Worm (Caenorhabditis elegans) whole organism, young adult: ENCODE data around the gene dpy-2.

Experiments
- C17E4.6 ChIP-seq: fragments of 200-800 bp; sonication (Bioruptor generic); IDR thresholded peaks from 2 replicates; pipeline ENCODE4 v1.3.6; 2022; ENCODE audit warnings: missing genetic modification reagents, missing genetic modification characterization, missing compliant biosample characterization
- D2030.7 ChIP-seq: fragments of 200-800 bp; sonication (Bioruptor generic); IDR thresholded peaks from 2 replicates; pipeline ENCODE4 v1.3.6; 2022; ENCODE audit warnings: missing genetic modification reagents, missing genetic modification characterization, missing compliant biosample characterization
- F55B11.4 ChIP-seq: sonication (generic microtip); optimal IDR thresholded peaks from 2 replicates; lab custom pipeline; 2016; ENCODE audit warnings: missing compliant biosample characterization, missing genetic modification characterization, borderline replicate concordance; ENCODE audit not compliant: insufficient read depth
- Y53F4B.3 ChIP-seq: fragments of 200-800 bp; sonication (Bioruptor generic); IDR thresholded peaks from 2 replicates; pipeline ENCODE4 v1.3.6; 2022; ENCODE audit warnings: missing genetic modification reagents, missing genetic modification characterization, missing compliant biosample characterization
- Y53G8AR.9 ChIP-seq: fragments of 200-800 bp; sonication (Bioruptor generic); conservative IDR thresholded peaks from 2 replicates; pipeline ENCODE4 v1.3.6; 2022; ENCODE audit warnings: missing genetic modification reagents, missing genetic modification characterization, missing compliant biosample characterization
- ZK185.1 ChIP-seq: sonication (generic microtip); optimal IDR thresholded peaks from 2 replicates; lab custom pipeline; 2016; ENCODE audit warnings: mild to moderate bottlenecking, missing genetic modification characterization, missing compliant biosample characterization; ENCODE audit not compliant: poor library complexity, severe bottlenecking
- akir-1 ChIP-seq: fragments of 200-800 bp; sonication (Bioruptor generic); optimal IDR thresholded peaks from 2 replicates; lab custom pipeline; 2018; ENCODE audit warnings: mild to moderate bottlenecking, missing genetic modification characterization, moderate library complexity, missing compliant biosample characterization
- ama-1 ChIP-seq, 3 experiments: fragments of 150-350 bp in 1 of 3; sonication (generic microtip) in 2 of 3; optimal IDR thresholded peaks; 2 replicates each; lab custom pipeline; 2014 to 2018; ENCODE audit warnings: missing biosample characterization in 2 of 3, missing genetic modification characterization in 2 of 3, missing genetic modification reagents in 2 of 3
- aptf-3 ChIP-seq: fragments of 200-800 bp; sonication (Bioruptor generic); IDR thresholded peaks from 2 replicates; pipeline ENCODE4 v1.3.6; 2022; ENCODE audit warnings: missing genetic modification characterization, missing compliant biosample characterization
- attf-3 ChIP-seq: fragments of 200-800 bp; sonication (Bioruptor generic); conservative IDR thresholded peaks from 2 replicates; pipeline ENCODE4 v1.3.6; 2022; ENCODE audit warnings: missing genetic modification reagents, missing genetic modification characterization, missing compliant biosample characterization
- bed-1 ChIP-seq: fragments of 200-800 bp; sonication (Bioruptor generic); IDR thresholded peaks from 2 replicates; pipeline ENCODE4 v1.3.6; 2022; ENCODE audit warnings: missing genetic modification reagents, missing genetic modification characterization, missing compliant biosample characterization
- bed-2 ChIP-seq: fragments of 200-800 bp; sonication (Bioruptor generic); IDR thresholded peaks from 2 replicates; pipeline ENCODE4 v1.3.6; 2022; ENCODE audit warnings: missing genetic modification reagents, missing genetic modification characterization, missing compliant biosample characterization
- cebp-1 ChIP-seq, 2 experiments: fragments of 200-800 bp in 1 of 2; sonication (Bioruptor generic) in 1 of 2; sonication (generic microtip) in 1 of 2; IDR thresholded peaks in 1 of 2; optimal IDR thresholded peaks in 1 of 2; 2 replicates each; pipeline versions ENCODE4 v1.3.6 to Lab custom; 2017 to 2022; ENCODE audit warnings: missing compliant biosample characterization in 2 of 2, missing genetic modification characterization in 2 of 2, mild to moderate bottlenecking in 1 of 2, missing genetic modification reagents in 1 of 2, moderate library complexity in 1 of 2
- cebp-2 ChIP-seq: fragments of 200-800 bp; sonication (Bioruptor generic); IDR thresholded peaks from 2 replicates; pipeline ENCODE4 v1.3.6; 2022; ENCODE audit warnings: missing genetic modification characterization, missing compliant biosample characterization
- ceh-40 ChIP-seq: fragments of 200-800 bp; sonication (Bioruptor generic); IDR thresholded peaks from 2 replicates; pipeline ENCODE4 v1.3.6; 2022; ENCODE audit warnings: missing genetic modification characterization, missing compliant biosample characterization
- ceh-79 ChIP-seq: sonication (generic microtip); optimal IDR thresholded peaks from 2 replicates; lab custom pipeline; 2017; ENCODE audit warnings: mild to moderate bottlenecking, missing genetic modification characterization, missing compliant biosample characterization
- dox-1 ChIP-seq: fragments of 200-800 bp; sonication (Bioruptor generic); IDR thresholded peaks from 2 replicates; pipeline ENCODE4 v1.3.6; 2022; ENCODE audit warnings: missing genetic modification reagents, missing genetic modification characterization, missing compliant biosample characterization
- efl-1 ChIP-seq: fragments of 150-350 bp; optimal IDR thresholded peaks from 2 replicates; lab custom pipeline; 2014; ENCODE audit warnings: missing biosample characterization, missing genetic modification reagents, missing genetic modification characterization
- egl-18 ChIP-seq: fragments of 200-800 bp; sonication (Bioruptor generic); IDR thresholded peaks from 2 replicates; pipeline ENCODE4 v1.3.6; 2022; ENCODE audit warnings: missing genetic modification reagents, missing genetic modification characterization, missing compliant biosample characterization
- fkh-3 ChIP-seq: sonication (generic microtip); optimal IDR thresholded peaks from 2 replicates; lab custom pipeline; 2016; ENCODE audit warnings: mild to moderate bottlenecking, missing genetic modification characterization, missing compliant biosample characterization
- hlh-26 ChIP-seq: fragments of 200-800 bp; sonication (Bioruptor generic); conservative IDR thresholded peaks from 2 replicates; pipeline ENCODE4 v1.3.6; 2022; ENCODE audit warnings: missing genetic modification reagents, missing genetic modification characterization, missing compliant biosample characterization
- hmg-20 ChIP-seq: fragments of 200-800 bp; sonication (Bioruptor generic); IDR thresholded peaks from 2 replicates; pipeline ENCODE4 v1.3.6; 2022; ENCODE audit warnings: missing genetic modification reagents, missing genetic modification characterization, missing compliant biosample characterization
- hsf-1 ChIP-seq: fragments of 200-800 bp; sonication (Bioruptor generic); IDR thresholded peaks from 2 replicates; pipeline ENCODE4 v1.3.6; 2022; ENCODE audit warnings: missing genetic modification reagents, missing genetic modification characterization, missing compliant biosample characterization
- lag-1 ChIP-seq: fragments of 200-800 bp; sonication (Bioruptor generic); IDR thresholded peaks from 2 replicates; pipeline ENCODE4 v1.3.6; 2022; ENCODE audit warnings: missing genetic modification reagents, missing genetic modification characterization, missing compliant biosample characterization
- lin-40 ChIP-seq: sonication (generic microtip); optimal IDR thresholded peaks from 2 replicates; lab custom pipeline; 2016; ENCODE audit warnings: missing genetic modification characterization, mild to moderate bottlenecking, missing compliant biosample characterization, missing genotype, missing genetic modification reagents
- lir-1 ChIP-seq: fragments of 200-800 bp; sonication (Bioruptor generic); conservative IDR thresholded peaks from 2 replicates; pipeline ENCODE4 v1.3.6; 2022; ENCODE audit warnings: missing genetic modification reagents, missing genetic modification characterization, missing compliant biosample characterization
- lsy-27 ChIP-seq: sonication (generic microtip); optimal IDR thresholded peaks from 2 replicates; lab custom pipeline; 2017; ENCODE audit warnings: missing genetic modification characterization, mild to moderate bottlenecking, missing compliant biosample characterization, antibody characterized with exemption, missing genotype, borderline replicate concordance; ENCODE audit not compliant: insufficient read depth
- madf-3 ChIP-seq: fragments of 200-800 bp; sonication (Bioruptor generic); IDR thresholded peaks from 2 replicates; pipeline ENCODE4 v1.3.6; 2022; ENCODE audit warnings: missing genetic modification reagents, missing genetic modification characterization, missing compliant biosample characterization
- madf-6 ChIP-seq: fragments of 200-800 bp; sonication (Bioruptor generic); IDR thresholded peaks from 2 replicates; pipeline ENCODE4 v1.3.6; 2022; ENCODE audit warnings: missing genetic modification reagents, missing genetic modification characterization, missing compliant biosample characterization
- madf-8 ChIP-seq: fragments of 200-800 bp; sonication (Bioruptor generic); conservative IDR thresholded peaks from 2 replicates; pipeline ENCODE4 v1.3.6; 2022; ENCODE audit warnings: missing genetic modification reagents, missing genetic modification characterization, missing compliant biosample characterization
- mcd-1 ChIP-seq: fragments of 200-800 bp; sonication (Bioruptor generic); IDR thresholded peaks from 2 replicates; pipeline ENCODE4 v1.3.6; 2022; ENCODE audit warnings: missing genetic modification reagents, missing genetic modification characterization, missing compliant biosample characterization
- mxl-1 ChIP-seq: sonication (generic microtip); optimal IDR thresholded peaks from 2 replicates; lab custom pipeline; 2016; ENCODE audit warnings: missing genetic modification characterization, missing compliant biosample characterization
- nfya-1 ChIP-seq: sonication (generic microtip); optimal IDR thresholded peaks from 2 replicates; lab custom pipeline; 2017; ENCODE audit warnings: antibody characterized with exemption, missing compliant biosample characterization, missing genetic modification characterization, borderline replicate concordance; ENCODE audit not compliant: insufficient read depth
- nhr-120 ChIP-seq: fragments of 200-800 bp; sonication (Bioruptor generic); IDR thresholded peaks from 2 replicates; pipeline ENCODE4 v1.3.6; 2022; ENCODE audit warnings: missing genetic modification characterization, missing compliant biosample characterization
- nhr-80 ChIP-seq: sonication (generic microtip); optimal IDR thresholded peaks from 2 replicates; lab custom pipeline; 2016; ENCODE audit warnings: missing genetic modification characterization, missing compliant biosample characterization
- rpc-1 ChIP-seq, 2 experiments: fragments of 150-350 bp in 1 of 2; sonication (generic microtip) in 1 of 2; optimal IDR thresholded peaks; 2 replicates each; lab custom pipeline; 2014 to 2018; ENCODE audit warnings: missing biosample characterization in 1 of 2, missing genetic modification characterization in 1 of 2, missing genetic modification reagents in 1 of 2, missing genotype in 1 of 2
- zfh-2 ChIP-seq: fragments of 200-800 bp; sonication (Bioruptor generic); conservative IDR thresholded peaks from 2 replicates; pipeline ENCODE4 v1.3.6; 2022; ENCODE audit warnings: missing genetic modification reagents, missing genetic modification characterization, missing compliant biosample characterization
- ztf-26 ChIP-seq: sonication (generic microtip); optimal IDR thresholded peaks from 2 replicates; lab custom pipeline; 2017; ENCODE audit warnings: missing genetic modification characterization, missing compliant biosample characterization

dpy-2 gene

DNA sequence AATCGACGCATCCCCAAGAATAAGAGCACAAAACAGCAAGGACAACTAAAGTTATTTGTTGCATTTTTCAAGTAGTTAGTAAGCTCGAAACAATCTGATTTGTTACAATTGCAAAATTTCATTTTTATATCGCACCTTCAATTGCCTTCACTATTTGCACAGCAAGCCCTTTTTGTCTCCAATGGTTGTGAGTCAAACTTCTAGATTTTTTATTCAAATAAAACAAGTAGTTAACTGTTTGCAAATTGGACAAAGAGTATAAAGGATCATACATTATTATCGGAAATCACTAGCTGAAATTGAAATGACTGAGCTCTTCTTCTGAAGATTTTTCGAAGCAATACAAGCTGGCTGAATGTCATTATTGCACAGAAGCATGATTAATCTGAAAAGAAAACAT, 38.8 kb downstream of the dpy-2 start, which contains the start of gene F41G3.21:
F41G3.21 (minus strand) TSS at position 101 of the 400 bp plus-strand sequence.
- TF ChIP-seq mxl-1 (tag; lab: Kevin White, UChicago) (no peak), ceh-40 (GFP tag; lab: Robert Waterston, UW) (no peak), rpc-1 (optimal IDR thresholded peaks at IDR 0.05; lab: Kevin White, UChicago) (no peak), rpc-1 (tag; optimal IDR thresholded peaks at IDR 0.05; lab: Kevin White, UChicago) (no peak)

DNA sequence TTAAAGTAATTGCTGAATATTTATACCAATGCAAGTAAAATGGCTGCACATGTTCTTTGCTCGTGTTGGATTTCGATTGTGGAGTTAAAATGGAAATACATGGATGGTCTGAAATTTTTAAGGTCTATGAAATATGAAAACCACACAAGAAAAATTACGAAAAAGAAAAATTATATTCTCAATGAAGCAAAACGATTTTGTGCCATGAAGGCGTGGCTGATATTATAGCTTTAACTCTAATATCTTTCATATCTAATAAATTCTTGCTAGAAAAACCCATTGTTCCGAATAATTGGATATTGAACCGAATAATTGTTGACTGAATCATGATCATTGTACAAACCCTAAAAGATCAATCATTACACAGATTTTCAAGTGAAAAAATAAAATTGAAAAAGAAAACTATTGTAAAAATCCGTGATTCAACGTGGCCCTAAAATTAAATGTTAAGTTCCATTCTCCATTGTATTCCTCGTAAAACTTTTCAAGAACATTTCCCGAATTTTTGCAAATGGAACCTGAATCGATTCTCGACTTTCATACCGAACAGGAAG, 40.7 kb downstream of the dpy-2 start, which contains the start of the genes srx-95 and fis-1:
srx-95 (minus strand) TSS at position 101 of the 554 bp plus-strand sequence.
fis-1 (plus strand) TSS at position 504 of the 554 bp plus-strand sequence.
- TF ChIP-seq cebp-1 (GFP tag; IDR thresholded peaks at IDR 0.05; lab: Robert Waterston, UW): no peak
- no peak for TF ChIP-seq cebp-1 (tag; optimal IDR thresholded peaks at IDR 0.05; lab: Kevin White, UChicago)
- TF ChIP-seq F55B11.4 (tag; lab: Kevin White, UChicago): no peak
- no peak for TF ChIP-seq madf-3 (GFP tag; lab: Robert Waterston, UW)
- no peak for TF ChIP-seq bed-1 (GFP tag; lab: Robert Waterston, UW)
- TF ChIP-seq Y53G8AR.9: no peak
- TF ChIP-seq ama-1 (optimal IDR thresholded peaks at IDR 0.05; lab: Kevin White, UChicago): no peak
- TF ChIP-seq ama-1 (GFP tag; optimal IDR thresholded peaks at IDR 0.05; lab: Kevin White, UChicago): no peak
- TF ChIP-seq attf-3: no peak

DNA sequence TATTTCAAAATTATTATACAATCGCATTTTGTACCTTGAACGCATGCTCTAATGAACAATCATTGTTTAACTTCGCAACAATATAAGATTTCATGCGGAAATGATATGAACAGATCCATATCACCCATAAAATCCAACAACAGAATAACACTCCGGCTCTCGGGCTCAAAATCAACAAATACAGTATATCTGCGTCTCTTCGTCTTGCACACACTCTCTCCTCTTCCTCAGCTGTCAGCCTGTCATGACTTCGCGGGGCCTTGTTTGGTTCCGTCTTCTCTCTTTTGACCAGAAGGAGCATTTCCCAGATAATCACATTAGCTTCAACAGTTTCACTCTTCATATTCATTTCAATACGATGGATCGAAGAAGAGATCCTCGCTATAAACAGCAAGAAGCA, 42.1 kb downstream of the dpy-2 start, which contains the start of gene F41G3.3:
F41G3.3 (plus strand) TSS at position 301 of the 400 bp plus-strand sequence.
- no peak for TF ChIP-seq lin-40 (tag; lab: Kevin White, UChicago)
- no peak for TF ChIP-seq mxl-1 (tag; lab: Kevin White, UChicago)
- no peak for TF ChIP-seq egl-18
- TF ChIP-seq lsy-27 (tag; lab: Kevin White, UChicago): no peak
- TF ChIP-seq ceh-79 (tag; lab: Kevin White, UChicago): no peak
- no peak for TF ChIP-seq madf-6 (GFP tag; lab: Robert Waterston, UW)
- TF ChIP-seq dox-1 (GFP tag; lab: Robert Waterston, UW): no peak
- no peak for TF ChIP-seq akir-1 (GFP tag; lab: Kevin White, UChicago)
- no peak for TF ChIP-seq ZK185.1 (tag; lab: Kevin White, UChicago)
- TF ChIP-seq lir-1: no peak
- TF ChIP-seq ztf-26 (tag; lab: Kevin White, UChicago): no peak
- TF ChIP-seq nhr-120: no peak
- TF ChIP-seq efl-1: no peak
- TF ChIP-seq hlh-26 (GFP tag; lab: Robert Waterston, UW): no peak
- TF ChIP-seq aptf-3: no peak
- TF ChIP-seq Y53F4B.3 (GFP tag; lab: Robert Waterston, UW): no peak
- no peak for TF ChIP-seq cebp-2 (GFP tag; lab: Robert Waterston, UW)
- TF ChIP-seq hsf-1 (GFP tag; lab: Robert Waterston, UW): no peak
- no peak for TF ChIP-seq bed-2 (GFP tag; lab: Robert Waterston, UW)
- TF ChIP-seq fkh-3 (tag; lab: Kevin White, UChicago): no peak

DNA sequence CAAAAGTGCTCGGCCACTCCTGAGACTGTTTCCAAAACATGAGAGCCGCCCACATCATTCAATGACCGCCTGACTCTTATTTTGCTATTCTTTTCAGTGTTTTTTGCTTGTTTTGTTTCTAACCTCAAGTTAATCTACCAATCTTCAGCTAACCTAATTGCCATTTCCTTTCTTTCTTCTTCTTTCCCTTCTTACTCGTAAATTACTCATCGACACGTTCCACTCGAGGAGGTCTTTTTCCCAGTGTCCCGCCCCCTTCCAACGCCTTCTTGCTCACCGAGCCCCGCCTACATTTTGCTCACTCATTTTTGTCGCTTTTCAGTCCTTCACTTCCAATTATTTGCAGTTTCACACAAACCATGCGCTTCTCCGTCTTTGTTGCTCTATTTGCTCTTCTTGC, 50.6 kb downstream of the dpy-2 start, which contains the start of gene nlp-50:
nlp-50 (plus strand) TSS at position 301 of the 400 bp plus-strand sequence.
- TF ChIP-seq nfya-1 (no peak), lag-1 (GFP tag; lab: Robert Waterston, UW) (no peak), C17E4.6 (GFP tag; lab: Robert Waterston, UW) (no peak), madf-8 (GFP tag; lab: Robert Waterston, UW) (no peak), zfh-2 (GFP tag; lab: Robert Waterston, UW) (no peak), egl-18 (no peak), lir-1 (no peak), hmg-20 (GFP tag; lab: Robert Waterston, UW) (no peak), D2030.7 (GFP tag; lab: Robert Waterston, UW) (no peak), mcd-1 (GFP tag; lab: Robert Waterston, UW) (no peak), nhr-80 (tag; lab: Kevin White, UChicago) (no peak)
